Fruit fly (Drosophila melanogaster) whole organism, adult: ENCODE measurements around the gene CG9356.

Experiments used
- CG11617 ChIP-seq: fragments of 200-800 bp; sonication (Bioruptor generic); optimal IDR thresholded peaks from 2 replicates; lab custom pipeline; 2017; ENCODE audit warnings: mild to moderate bottlenecking, missing biosample characterization, missing genetic modification reagents, missing genetic modification characterization
- CG12768 ChIP-seq: fragments of 200-800 bp; sonication (Bioruptor generic); optimal IDR thresholded peaks from 2 replicates; lab custom pipeline; 2017; ENCODE audit warnings: missing biosample characterization, missing genetic modification characterization, mild to moderate bottlenecking, moderate library complexity, missing genetic modification reagents
- CG14711 ChIP-seq: fragments of 200-800 bp; sonication (Bioruptor generic); optimal IDR thresholded peaks from 2 replicates; lab custom pipeline; 2018; ENCODE audit warnings: missing biosample characterization, mild to moderate bottlenecking, missing genetic modification characterization, moderate library complexity
- CG1620 ChIP-seq: fragments of 200-800 bp; sonication (Bioruptor generic); optimal IDR thresholded peaks from 2 replicates; lab custom pipeline; 2016; ENCODE audit warnings: missing biosample characterization, missing genetic modification characterization
- CG33017 ChIP-seq: fragments of 200-800 bp; sonication (Bioruptor generic); optimal IDR thresholded peaks from 2 replicates; lab custom pipeline; 2018; ENCODE audit warnings: missing biosample characterization, mild to moderate bottlenecking, missing genetic modification characterization, moderate library complexity
- CG5204 ChIP-seq: fragments of 200-800 bp; sonication (Bioruptor generic); optimal IDR thresholded peaks from 2 replicates; lab custom pipeline; 2016; ENCODE audit warnings: missing biosample characterization, missing genetic modification characterization
- CG7045 ChIP-seq: fragments of 200-800 bp; sonication (Bioruptor generic); optimal IDR thresholded peaks from 2 replicates; lab custom pipeline; 2017; ENCODE audit warnings: missing biosample characterization, mild to moderate bottlenecking, missing genetic modification characterization
- CG7101 ChIP-seq: fragments of 200-800 bp; sonication (Bioruptor generic); optimal IDR thresholded peaks from 2 replicates; lab custom pipeline; 2018; ENCODE audit warnings: missing biosample characterization, mild to moderate bottlenecking, missing genetic modification characterization, moderate library complexity
- Clk ChIP-seq: fragments of 200-800 bp; sonication (Bioruptor generic); optimal IDR thresholded peaks from 2 replicates; lab custom pipeline; 2017; ENCODE audit warnings: missing biosample characterization, missing genetic modification characterization
- Crg-1 ChIP-seq: fragments of 200-800 bp; sonication (Bioruptor generic); optimal IDR thresholded peaks from 2 replicates; lab custom pipeline; 2016; ENCODE audit warnings: missing biosample characterization, missing genetic modification characterization
- Hr96 ChIP-seq: fragments of 200-800 bp; sonication (Bioruptor generic); optimal IDR thresholded peaks from 2 replicates; lab custom pipeline; 2016; ENCODE audit warnings: missing biosample characterization, missing genetic modification characterization
- Mnt ChIP-seq: fragments of 200-800 bp; sonication (Bioruptor generic); optimal IDR thresholded peaks from 2 replicates; lab custom pipeline; 2016; ENCODE audit warnings: missing biosample characterization, mild to moderate bottlenecking, missing genetic modification characterization
- bab1 ChIP-seq: fragments of 200-800 bp; sonication (Bioruptor generic); optimal IDR thresholded peaks from 3 replicates; lab custom pipeline; 2019; ENCODE audit warnings: missing biosample characterization, mild to moderate bottlenecking, missing genetic modification characterization, moderate library complexity
- cic ChIP-seq: fragments of 200-800 bp; sonication (Bioruptor generic); optimal IDR thresholded peaks from 2 replicates; lab custom pipeline; 2017; ENCODE audit warnings: missing biosample characterization, mild to moderate bottlenecking, missing genetic modification characterization, moderate library complexity
- cnc ChIP-seq, 2 experiments: fragments of >200 bp; optimal IDR thresholded peaks; 2 replicates each; lab custom pipeline; 2017
- kay ChIP-seq: fragments of 200-800 bp; sonication (Bioruptor generic); peaks from one replicate; lab custom pipeline; 2016; ENCODE audit warnings: missing biosample characterization, missing genetic modification characterization, borderline replicate concordance
- ovo ChIP-seq: fragments of 200-800 bp; sonication (Bioruptor generic); optimal IDR thresholded peaks from 2 replicates; lab custom pipeline; 2016; ENCODE audit warnings: missing biosample characterization, missing genetic modification characterization
- pad ChIP-seq: fragments of 200-800 bp; sonication (Bioruptor generic); optimal IDR thresholded peaks from 3 replicates; lab custom pipeline; 2017; ENCODE audit warnings: missing biosample characterization, missing genetic modification characterization, mild to moderate bottlenecking, moderate library complexity, missing genetic modification reagents
- tj ChIP-seq: fragments of 200-800 bp; sonication (Bioruptor generic); optimal IDR thresholded peaks from 3 replicates; lab custom pipeline; 2017; ENCODE audit warnings: missing biosample characterization, mild to moderate bottlenecking, missing genetic modification characterization, moderate library complexity
- toe ChIP-seq: fragments of 200-800 bp; sonication (Bioruptor generic); optimal IDR thresholded peaks from 2 replicates; lab custom pipeline; 2016; ENCODE audit warnings: missing biosample characterization, missing genetic modification characterization

The CG9356 gene

dm6 chr3R:9417577-9418334 lies 13.7 kb upstream of the CG9356 start, which contains the start of gene ps:
Gene ps (plus strand): TSS chr3R:9417940.
- no peak for TF ChIP-seq cnc (optimal IDR thresholded peaks at IDR 0.05; lab: Kevin White, UChicago)
- TF ChIP-seq Hr96 (GFP tag; lab: Kevin White, UChicago): no peak
- peak; percentile 43 for TF ChIP-seq CG7045 (GFP tag; lab: Kevin White, UChicago)
- TF ChIP-seq bab1 (GFP tag; lab: Kevin White, UChicago): peak; percentile 19
- peak; percentile 2 for TF ChIP-seq CG12768 (GFP tag; lab: Kevin White, UChicago)
- TF ChIP-seq tj (GFP tag; lab: Kevin White, UChicago): peak; percentile 71
- TF ChIP-seq CG1620 (GFP tag; lab: Kevin White, UChicago): no peak
- no peak for TF ChIP-seq CG14711 (tag; lab: Kevin White, UChicago)
- peak; percentile 30 for TF ChIP-seq CG33017
- no peak for TF ChIP-seq toe (GFP tag; lab: Kevin White, UChicago)
- no peak for TF ChIP-seq Clk (GFP tag; lab: Kevin White, UChicago)
- peak; percentile 6 for TF ChIP-seq pad
- no peak for TF ChIP-seq CG7101
- peak; percentile 40 for TF ChIP-seq CG11617 (GFP tag; lab: Kevin White, UChicago)
- peak; percentile 77 for TF ChIP-seq Mnt (GFP tag; lab: Kevin White, UChicago)
- TF ChIP-seq CG5204 (GFP tag; lab: Kevin White, UChicago): no peak
- TF ChIP-seq kay (GFP tag; lab: Kevin White, UChicago): no peak
- TF ChIP-seq ovo: no peak
- peak; percentile 57 for TF ChIP-seq cic (GFP tag; lab: Kevin White, UChicago)
- TF ChIP-seq Crg-1 (GFP tag; lab: Kevin White, UChicago): no peak

dm6 chr3R:9416951-9417350 lies 12.9 kb upstream of the CG9356 start:
- peak; percentile 77 for TF ChIP-seq kay (GFP tag; lab: Kevin White, UChicago)
- TF ChIP-seq CG11617 (GFP tag; lab: Kevin White, UChicago): no peak

- TF ChIP-seq CG7101 (no peak), CG5204 (GFP tag; lab: Kevin White, UChicago) (no peak), ovo (peak; percentile 80), Clk (GFP tag; lab: Kevin White, UChicago) (no peak), cic (GFP tag; lab: Kevin White, UChicago) (no peak)
These were observed 8.0 kb upstream of the CG9356 start, which contains the start of the genes Task7 and alpha-Man-IIa for dm6 chr3R:9411928-9412640. Gene Task7 (minus strand): TSS chr3R:9412293. Gene alpha-Man-IIa (plus strand): TSS chr3R:9412548.

dm6 chr3R:9410182-9410581 lies 6.1 kb upstream of the CG9356 start, which contains the start of gene betaTub85D:
Gene betaTub85D (minus strand): TSS chr3R:9410282.
- TF ChIP-seq pad: no peak
- no peak for TF ChIP-seq kay (GFP tag; lab: Kevin White, UChicago)
- no peak for TF ChIP-seq ovo
- no peak for TF ChIP-seq CG5204 (GFP tag; lab: Kevin White, UChicago)

dm6 chr3R:9408069-9408468 lies 4.0 kb upstream of the CG9356 start, which contains the start of gene CG44261:
Gene CG44261 (minus strand): TSS chr3R:9408169.
- TF ChIP-seq CG12768 (GFP tag; lab: Kevin White, UChicago): no peak
- TF ChIP-seq CG5204 (GFP tag; lab: Kevin White, UChicago): no peak
- no peak for TF ChIP-seq CG33017
- no peak for TF ChIP-seq cic (GFP tag; lab: Kevin White, UChicago)
- TF ChIP-seq cnc (optimal IDR thresholded peaks at IDR 0.05; lab: Kevin White, UChicago): no peak

- TF ChIP-seq cic (GFP tag; lab: Kevin White, UChicago): peak; percentile 88
- TF ChIP-seq CG12768 (GFP tag; lab: Kevin White, UChicago): peak; percentile 95
- TF ChIP-seq CG14711 (tag; lab: Kevin White, UChicago): peak; percentile 94
- TF ChIP-seq CG1620 (GFP tag; lab: Kevin White, UChicago): peak; percentile 99
- no peak for TF ChIP-seq kay (GFP tag; lab: Kevin White, UChicago)
- TF ChIP-seq CG11617 (GFP tag; lab: Kevin White, UChicago): peak; percentile 97
- no peak for TF ChIP-seq cnc (optimal IDR thresholded peaks at IDR 0.05; lab: Kevin White, UChicago)
- peak; percentile 97 for TF ChIP-seq toe (GFP tag; lab: Kevin White, UChicago)
- peak; percentile 94 for TF ChIP-seq Clk (GFP tag; lab: Kevin White, UChicago)
- peak; percentile 97 for TF ChIP-seq CG33017
- peak; percentile 97 for TF ChIP-seq Crg-1 (GFP tag; lab: Kevin White, UChicago)
- peak; percentile 96 for TF ChIP-seq CG5204 (GFP tag; lab: Kevin White, UChicago)
- TF ChIP-seq pad: peak; percentile 91
- TF ChIP-seq Hr96 (GFP tag; lab: Kevin White, UChicago): peak; percentile 98
- peak; percentile 97 for TF ChIP-seq bab1 (GFP tag; lab: Kevin White, UChicago)
- peak; percentile 95 for TF ChIP-seq CG7045 (GFP tag; lab: Kevin White, UChicago)
- TF ChIP-seq CG7101: peak; percentile 98
- peak; percentile 100 for TF ChIP-seq Mnt (GFP tag; lab: Kevin White, UChicago)
- TF ChIP-seq ovo: peak; percentile 98
- peak; percentile 87 for TF ChIP-seq tj (GFP tag; lab: Kevin White, UChicago)
These were observed 2.9 kb downstream of the CG9356 start, which contains the start of the genes RpL34b and CG8132 for dm6 chr3R:9401127-9401603. Gene RpL34b (minus strand): TSS chr3R:9401226. Gene CG8132 (plus strand): TSS chr3R:9401495.
